Worm (Caenorhabditis elegans): Measurements from ENCODE around the gene skih-2.

DNA sequence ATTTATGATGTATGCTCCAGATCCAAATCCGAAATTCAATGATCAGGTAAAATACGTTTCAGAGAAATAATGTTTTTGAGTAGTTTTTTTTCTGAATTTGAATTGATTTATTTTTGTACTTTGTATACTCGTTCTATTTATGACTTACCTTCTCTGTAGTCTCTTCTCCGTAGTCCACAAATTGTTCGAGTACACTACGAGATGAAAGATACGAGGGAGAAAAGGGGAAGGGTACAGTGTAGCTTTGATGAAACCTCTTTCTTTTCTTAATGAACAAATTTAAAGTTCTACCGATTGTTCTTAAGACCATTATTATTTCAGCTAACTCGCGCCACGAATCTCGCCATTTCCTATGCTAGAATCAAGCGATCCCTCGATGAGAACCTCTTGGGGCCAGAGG is 37.9 kb upstream of the skih-2 start:
- TF ChIP-seq ztf-11 (tag; optimal IDR thresholded peaks at IDR 0.05) (no peak), zag-1 (tag; optimal IDR thresholded peaks at IDR 0.05) (no peak), nhr-28 (tag; optimal IDR thresholded peaks at IDR 0.05) (no peak), aly-2 (tag; optimal IDR thresholded peaks at IDR 0.05) (no peak), ceh-9 (tag; optimal IDR thresholded peaks at IDR 0.05) (no peak), nhr-76 (tag; optimal IDR thresholded peaks at IDR 0.05) (no peak), elt-2 (tag; optimal IDR thresholded peaks at IDR 0.05) (peak; percentile 11), elt-1 (tag; optimal IDR thresholded peaks at IDR 0.05) (no peak), nhr-25 (tag; optimal IDR thresholded peaks at IDR 0.05) (no peak)
